Worm (Caenorhabditis elegans) whole organism, L3 larva: ENCODE results near the gene gst-31.

Experiments
- ZK546.5 ChIP-seq: sonication (generic microtip); optimal IDR thresholded peaks from 2 replicates; lab custom pipeline; 2017; ENCODE audit warnings: missing biosample characterization, missing genetic modification characterization
- ceh-28 ChIP-seq: fragments of 150-350 bp; optimal IDR thresholded peaks from 2 replicates; lab custom pipeline; 2014; ENCODE audit warnings: missing biosample characterization, missing genetic modification reagents, missing genetic modification characterization
- daf-12 ChIP-seq: fragments of 150-350 bp; optimal IDR thresholded peaks from 2 replicates; lab custom pipeline; 2014; ENCODE audit warnings: missing biosample characterization, missing genetic modification reagents, missing genetic modification characterization
- elt-1 ChIP-seq: fragments of 150-350 bp; optimal IDR thresholded peaks from 2 replicates; lab custom pipeline; 2014; ENCODE audit warnings: missing biosample characterization, missing genetic modification characterization
- elt-2 ChIP-seq: sonication (generic microtip); optimal IDR thresholded peaks from 2 replicates; lab custom pipeline; 2016; ENCODE audit warnings: missing genetic modification reagents, mild to moderate bottlenecking, missing genetic modification characterization, missing compliant biosample characterization
- elt-3 ChIP-seq, 3 experiments: fragments of 150-350 bp in 1 of 3; sonication (generic microtip) in 2 of 3; optimal IDR thresholded peaks; 2 replicates in 2 of 3; 4 replicates in 1 of 3; lab custom pipeline; 2014 to 2017; ENCODE audit warnings: missing biosample characterization in 3 of 3, missing genetic modification characterization in 3 of 3
- eor-1 ChIP-seq, 2 experiments: fragments of 150-350 bp; optimal IDR thresholded peaks; 2 replicates each; lab custom pipeline; 2014 to 2018; ENCODE audit warnings: missing biosample characterization in 2 of 2, missing genetic modification characterization in 2 of 2
- fkh-10 ChIP-seq: sonication (generic microtip); optimal IDR thresholded peaks from 2 replicates; lab custom pipeline; 2017; ENCODE audit warnings: missing biosample characterization, missing genetic modification reagents, missing genetic modification characterization
- fkh-2 ChIP-seq: fragments of 150-350 bp; optimal IDR thresholded peaks from 2 replicates; lab custom pipeline; 2014; ENCODE audit warnings: missing biosample characterization, missing genetic modification reagents, missing genetic modification characterization
- hmg-11 ChIP-seq: sonication (generic microtip); optimal IDR thresholded peaks from 2 replicates; lab custom pipeline; 2016; ENCODE audit warnings: missing genetic modification characterization, missing compliant biosample characterization
- lin-15B ChIP-seq: fragments of 150-350 bp; optimal IDR thresholded peaks from 2 replicates; lab custom pipeline; 2014; ENCODE audit warnings: missing biosample characterization, missing genetic modification characterization
- lin-39 ChIP-seq: fragments of 150-350 bp; optimal IDR thresholded peaks from 2 replicates; lab custom pipeline; 2018; ENCODE audit warnings: missing biosample characterization, missing genetic modification reagents, missing genetic modification characterization
- mdl-1 ChIP-seq: fragments of 150-350 bp; optimal IDR thresholded peaks from 2 replicates; lab custom pipeline; 2014; ENCODE audit warnings: missing biosample characterization, missing genetic modification characterization
- nfya-1 ChIP-seq: sonication (generic microtip); optimal IDR thresholded peaks from 2 replicates; lab custom pipeline; 2017; ENCODE audit warnings: missing genetic modification characterization, mild to moderate bottlenecking, missing compliant biosample characterization, antibody characterized with exemption, moderate library complexity; ENCODE audit not compliant: insufficient read depth
- nhr-11 ChIP-seq: fragments of 150-350 bp; optimal IDR thresholded peaks from 2 replicates; lab custom pipeline; 2014; ENCODE audit warnings: missing biosample characterization, missing genetic modification characterization
- nhr-12 ChIP-seq: fragments of 150-350 bp; optimal IDR thresholded peaks from 2 replicates; lab custom pipeline; 2014; ENCODE audit warnings: missing biosample characterization, missing genetic modification characterization
- nhr-23 ChIP-seq: fragments of 150-350 bp; optimal IDR thresholded peaks from 2 replicates; lab custom pipeline; 2014; ENCODE audit warnings: missing biosample characterization, missing genetic modification reagents, missing genetic modification characterization
- nhr-237 ChIP-seq: fragments of 150-350 bp; optimal IDR thresholded peaks from 2 replicates; lab custom pipeline; 2014; ENCODE audit warnings: missing biosample characterization, missing genetic modification characterization
- nhr-25 ChIP-seq: sonication (generic microtip); optimal IDR thresholded peaks from 2 replicates; lab custom pipeline; 2017; ENCODE audit warnings: missing biosample characterization, missing genetic modification characterization
- nhr-43 ChIP-seq: sonication (generic microtip); optimal IDR thresholded peaks from 2 replicates; lab custom pipeline; 2016; ENCODE audit warnings: mild to moderate bottlenecking, missing genetic modification characterization, missing compliant biosample characterization; ENCODE audit not compliant: poor library complexity, severe bottlenecking
- nhr-67 ChIP-seq: fragments of 150-350 bp; optimal IDR thresholded peaks from 2 replicates; lab custom pipeline; 2014; ENCODE audit warnings: missing biosample characterization, missing genetic modification characterization
- nhr-76 ChIP-seq: fragments of 150-350 bp; sonication (generic microtip); optimal IDR thresholded peaks from 5 replicates; lab custom pipeline; 2014; ENCODE audit warnings: missing biosample characterization, missing genetic modification characterization
- pha-4 ChIP-seq: fragments of 150-350 bp; optimal IDR thresholded peaks from 2 replicates; lab custom pipeline; 2014; ENCODE audit warnings: missing biosample characterization, missing genetic modification reagents, missing genetic modification characterization
- pqm-1 ChIP-seq: fragments of 150-350 bp; optimal IDR thresholded peaks from 2 replicates; lab custom pipeline; 2017; ENCODE audit warnings: missing biosample characterization, missing genetic modification characterization, inconsistent platforms
- skn-1 ChIP-seq: fragments of 150-350 bp; optimal IDR thresholded peaks from 2 replicates; lab custom pipeline; 2014; ENCODE audit warnings: missing biosample characterization, missing genetic modification characterization
- snpc-4 ChIP-seq: fragments of 150-350 bp; optimal IDR thresholded peaks from 2 replicates; lab custom pipeline; 2014; ENCODE audit warnings: missing biosample characterization, missing genetic modification characterization
- zag-1 ChIP-seq: fragments of 150-350 bp; optimal IDR thresholded peaks from 2 replicates; lab custom pipeline; 2014; ENCODE audit warnings: missing biosample characterization, missing genetic modification characterization
- ztf-11 ChIP-seq: fragments of 150-350 bp; optimal IDR thresholded peaks from 2 replicates; lab custom pipeline; 2014; ENCODE audit warnings: missing biosample characterization, missing genetic modification characterization

Gene gst-31

DNA sequence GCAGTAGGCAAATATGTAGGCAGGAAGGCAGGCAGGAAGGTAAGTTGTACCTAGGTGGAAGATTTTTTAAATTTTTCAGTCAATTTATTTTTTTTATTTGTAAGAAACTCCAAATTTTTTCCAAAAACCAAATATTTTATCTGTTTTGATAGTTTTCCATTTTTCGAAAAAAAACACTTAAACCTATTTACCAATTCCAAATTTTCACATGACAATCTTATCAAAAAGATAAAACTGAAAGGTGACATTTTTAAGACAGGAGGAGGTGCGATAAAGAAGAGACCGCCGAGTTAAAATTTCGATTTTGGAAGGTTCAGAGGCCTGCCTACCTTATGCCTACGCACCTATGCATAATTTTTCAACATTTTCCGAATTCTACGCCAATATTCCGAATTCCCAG lies 16.2 kb upstream of the gst-31 start:
- TF ChIP-seq pha-4, result peak; percentile 35
- TF ChIP-seq fkh-2 (tag; lab: Kevin White, UChicago), result no peak
- peak; percentile 68 for TF ChIP-seq elt-2 (tag; lab: Kevin White, UChicago)

DNA sequence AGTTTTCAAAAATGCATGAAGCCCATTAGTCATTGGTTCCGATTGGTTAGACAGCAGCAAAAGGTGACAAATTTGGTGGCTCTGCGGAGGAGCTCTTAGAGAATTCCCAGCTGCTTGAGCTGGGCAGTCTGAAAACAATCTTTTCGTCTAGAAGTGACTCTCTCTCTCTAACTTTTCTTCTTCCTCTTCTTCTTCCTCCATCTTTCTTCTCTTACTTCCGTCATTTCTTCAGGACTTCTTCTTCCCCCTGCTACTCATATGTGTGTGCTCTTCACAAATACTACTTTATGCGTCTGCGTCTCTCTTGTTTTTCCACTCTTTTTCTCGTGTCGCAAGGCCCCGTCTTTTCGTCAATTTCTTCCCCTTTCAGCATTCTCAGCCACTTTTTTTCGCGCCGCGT lies 15.2 kb upstream of the gst-31 start:
- no peak for TF ChIP-seq snpc-4 (tag; lab: Kevin White, UChicago)
- no peak for TF ChIP-seq nhr-76 (tag; lab: Kevin White, UChicago)
- peak; percentile 11 for TF ChIP-seq fkh-10 (GFP tag; lab: Kevin White, UChicago)
- TF ChIP-seq pha-4, result peak; percentile 55
- peak; percentile 65 for TF ChIP-seq lin-39 (tag; lab: Kevin White, UChicago)
- peak; percentile 52 for TF ChIP-seq skn-1
- TF ChIP-seq daf-12 (tag; lab: Kevin White, UChicago), result no peak
- TF ChIP-seq hmg-11 (tag; lab: Kevin White, UChicago), result peak; percentile 72
- TF ChIP-seq nfya-1 (tag; lab: Kevin White, UChicago), result peak; percentile 43

DNA sequence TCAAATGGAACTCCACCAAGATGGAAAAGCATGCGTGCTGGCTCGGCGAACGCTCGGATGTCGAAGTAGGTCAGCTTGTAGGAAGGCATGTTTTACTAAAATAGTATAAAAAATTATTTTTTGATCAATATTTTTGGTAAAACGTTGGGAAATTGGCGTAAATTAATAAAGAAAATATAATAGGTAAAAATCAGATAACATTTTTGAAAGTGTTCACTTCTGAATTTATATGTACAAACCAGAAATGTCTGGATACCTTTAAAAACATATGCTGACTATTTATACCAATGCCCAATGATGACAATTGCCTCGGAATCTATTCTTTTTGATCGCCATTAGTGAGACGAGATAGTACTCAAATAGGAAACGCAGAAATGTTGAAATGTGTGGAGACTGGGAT lies 10.5 kb upstream of the gst-31 start, which contains the start of gene gst-35:
Gene gst-35 (minus strand): TSS at position 101 of the 400 bp plus-strand sequence.
- TF ChIP-seq pqm-1 (tag; lab: Kevin White, UChicago) (no peak), eor-1 (tag; optimal IDR thresholded peaks at IDR 0.05; lab: Kevin White, UChicago) (no peak), zag-1 (no peak), daf-12 (tag; lab: Kevin White, UChicago) (no peak), nhr-23 (tag; lab: Kevin White, UChicago) (no peak), hmg-11 (tag; lab: Kevin White, UChicago) (no peak), elt-2 (tag; lab: Kevin White, UChicago) (no peak), nhr-12 (tag; lab: Kevin White, UChicago) (no peak), elt-3 (tag; optimal IDR thresholded peaks at IDR 0.05; lab: Kevin White, UChicago) (no peak), ceh-28 (tag; lab: Kevin White, UChicago) (no peak), elt-1 (tag; lab: Kevin White, UChicago) (no peak), nhr-25 (tag; lab: Kevin White, UChicago) (no peak), fkh-10 (GFP tag; lab: Kevin White, UChicago) (no peak), mdl-1 (tag; lab: Kevin White, UChicago) (no peak), nhr-67 (tag; lab: Kevin White, UChicago) (no peak), lin-15B (tag; lab: Kevin White, UChicago) (no peak)

DNA sequence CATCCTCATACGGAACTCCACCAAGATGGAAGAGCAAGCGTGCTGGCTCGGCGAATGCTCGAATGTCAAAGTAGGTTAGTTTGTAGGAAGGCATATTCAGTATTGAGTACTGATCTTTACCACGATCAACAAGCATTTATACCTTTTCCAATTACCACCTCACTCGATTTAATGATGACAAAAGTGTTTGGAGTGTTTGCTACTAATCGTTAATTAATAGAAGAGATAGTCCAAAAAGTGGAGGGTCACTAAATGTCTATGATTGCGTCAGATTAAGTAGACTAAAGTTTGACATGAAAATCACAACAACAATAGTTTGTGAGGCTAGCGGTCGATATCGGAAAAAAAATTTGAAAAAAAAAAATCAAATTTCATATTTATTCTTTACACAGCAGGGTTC lies 8.4 kb upstream of the gst-31 start, which contains the start of gene gst-34:
Gene gst-34 (minus strand): TSS at position 101 of the 400 bp plus-strand sequence.
- no peak for TF ChIP-seq fkh-10 (GFP tag; lab: Kevin White, UChicago)
- no peak for TF ChIP-seq elt-1 (tag; lab: Kevin White, UChicago)
- no peak for TF ChIP-seq nhr-11 (tag; lab: Kevin White, UChicago)
- no peak for TF ChIP-seq nhr-43 (tag; lab: Kevin White, UChicago)
- no peak for TF ChIP-seq nhr-23 (tag; lab: Kevin White, UChicago)
- no peak for TF ChIP-seq nhr-12 (tag; lab: Kevin White, UChicago)
- TF ChIP-seq pqm-1 (tag; lab: Kevin White, UChicago), result no peak
- TF ChIP-seq mdl-1 (tag; lab: Kevin White, UChicago), result no peak
- no peak for TF ChIP-seq nhr-237

DNA sequence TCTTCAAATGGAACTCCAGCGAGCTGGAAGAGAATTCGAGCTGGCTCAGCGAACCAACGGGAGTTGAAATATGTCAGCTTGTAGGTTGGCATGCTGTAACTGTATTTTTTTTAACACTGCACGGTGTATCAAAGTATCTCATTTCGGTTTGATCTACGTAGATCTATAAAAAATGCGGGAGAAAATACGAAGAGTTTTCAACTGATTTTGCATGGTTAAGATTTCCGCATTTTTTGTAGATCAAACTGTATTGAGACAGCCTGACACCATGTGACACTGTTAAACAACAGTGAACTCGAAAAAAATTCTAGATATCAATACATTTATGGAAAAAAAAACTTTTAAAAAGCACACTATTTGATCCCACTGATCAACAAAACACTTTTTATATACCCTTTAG lies 3.7 kb upstream of the gst-31 start, which contains the start of gene gst-32:
Gene gst-32 (minus strand): TSS at position 101 of the 400 bp plus-strand sequence.
- TF ChIP-seq ZK546.5 (no peak), ztf-11 (tag; lab: Kevin White, UChicago) (no peak), nfya-1 (tag; lab: Kevin White, UChicago) (no peak), eor-1 (tag; optimal IDR thresholded peaks at IDR 0.05; lab: Kevin White, UChicago) (no peak), mdl-1 (tag; lab: Kevin White, UChicago) (no peak)

DNA sequence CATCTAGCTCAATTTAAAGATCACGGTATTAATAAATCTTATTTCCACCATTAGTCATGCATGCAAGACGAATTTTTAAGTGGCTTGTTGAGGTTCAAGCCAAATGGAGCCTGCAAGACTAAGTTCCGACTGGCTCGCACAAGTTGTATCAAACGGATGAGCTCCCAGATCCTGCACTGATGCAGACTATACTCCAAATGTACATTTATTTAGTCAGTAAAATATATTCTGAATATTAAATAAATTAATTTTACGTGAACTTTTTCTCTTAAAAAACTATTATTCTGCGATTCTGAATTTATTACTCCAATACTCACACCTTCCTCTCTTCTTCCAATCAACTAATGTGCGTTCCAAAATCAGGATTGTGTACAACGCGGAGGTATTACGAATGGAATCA lies 878 bp upstream of the gst-31 start, which contains the start of gene Y53F4B.36:
Gene Y53F4B.36 (plus strand): TSS at position 301 of the 400 bp plus-strand sequence.
- TF ChIP-seq fkh-2 (tag; lab: Kevin White, UChicago) (no peak), zag-1 (no peak), fkh-10 (GFP tag; lab: Kevin White, UChicago) (no peak), pqm-1 (tag; lab: Kevin White, UChicago) (no peak)
